Fruit fly (Drosophila melanogaster) whole organism, embryonic: Measurements from ENCODE around the gene CG13843.

Source experiments
- B-H1 ChIP-seq: fragments of 200-800 bp; sonication (Bioruptor generic); IDR thresholded peaks from 3 replicates; pipeline ENCODE4 v1.3.6; 2022; ENCODE audit warnings: missing biosample characterization, missing genetic modification characterization
- Bdp1 ChIP-seq: fragments of 200-800 bp; sonication (Bioruptor generic); optimal IDR thresholded peaks from 3 replicates; lab custom pipeline; 2016; ENCODE audit warnings: missing biosample characterization, missing genetic modification characterization
- CG12659 ChIP-seq: fragments of 200-800 bp; sonication (Bioruptor generic); optimal IDR thresholded peaks from 3 replicates; lab custom pipeline; 2017; ENCODE audit warnings: mild to moderate bottlenecking, missing biosample characterization, missing genetic modification reagents, missing genetic modification characterization
- CG12769 ChIP-seq: fragments of 200-800 bp; sonication (Bioruptor generic); optimal IDR thresholded peaks from 2 replicates; lab custom pipeline; 2019; ENCODE audit warnings: missing biosample characterization, mild to moderate bottlenecking, missing genetic modification characterization, moderate library complexity
- CG13296 ChIP-seq: fragments of 200-800 bp; sonication (Bioruptor generic); optimal IDR thresholded peaks from 3 replicates; lab custom pipeline; 2018; ENCODE audit warnings: missing biosample characterization, mild to moderate bottlenecking, missing genetic modification characterization
- CG13624 ChIP-seq: fragments of 200-800 bp; sonication (Bioruptor generic); optimal IDR thresholded peaks from 2 replicates; lab custom pipeline; 2016; ENCODE audit warnings: missing biosample characterization, missing genetic modification characterization
- CG14441 ChIP-seq: fragments of 200-800 bp; sonication (Bioruptor generic); IDR thresholded peaks from 2 replicates; pipeline ENCODE4 v1.3.6; 2022; ENCODE audit warnings: missing biosample characterization, missing genetic modification characterization
- CG17385 ChIP-seq: fragments of 200-800 bp; sonication (Bioruptor generic); optimal IDR thresholded peaks from 3 replicates; lab custom pipeline; 2018; ENCODE audit warnings: missing biosample characterization, mild to moderate bottlenecking, missing genetic modification characterization
- CG17829 ChIP-seq: fragments of 200-800 bp; optimal IDR thresholded peaks from 2 replicates; lab custom pipeline; 2019; ENCODE audit warnings: missing biosample characterization, mild to moderate bottlenecking, missing genetic modification characterization, moderate library complexity
- CG1832 ChIP-seq: fragments of 200-800 bp; sonication (Bioruptor generic); optimal IDR thresholded peaks from 2 replicates; lab custom pipeline; 2017; ENCODE audit warnings: missing biosample characterization, mild to moderate bottlenecking, missing genetic modification characterization, inconsistent platforms
- CG18764 ChIP-seq: fragments of 200-800 bp; sonication (Bioruptor generic); optimal IDR thresholded peaks from 3 replicates; lab custom pipeline; 2016; ENCODE audit warnings: missing biosample characterization, missing genetic modification characterization
- CG30020 ChIP-seq: fragments of 200-800 bp; optimal IDR thresholded peaks from 2 replicates; lab custom pipeline; 2019; ENCODE audit warnings: missing biosample characterization, mild to moderate bottlenecking, missing genetic modification characterization, moderate library complexity
- CG3065 ChIP-seq: fragments of 200-800 bp; sonication (Bioruptor generic); optimal IDR thresholded peaks from 2 replicates; lab custom pipeline; 2016; ENCODE audit warnings: missing biosample characterization, missing genetic modification characterization
- CG3163 ChIP-seq: fragments of 200-800 bp; sonication (Bioruptor generic); optimal IDR thresholded peaks from 3 replicates; lab custom pipeline; 2016; ENCODE audit warnings: missing biosample characterization, missing genetic modification characterization
- CG32772 ChIP-seq: fragments of 200-800 bp; sonication (Bioruptor generic); IDR thresholded peaks from 2 replicates; pipeline ENCODE4 v1.3.6; 2022; ENCODE audit warnings: missing biosample characterization, missing genetic modification characterization
- CG4424 ChIP-seq: fragments of 200-800 bp; sonication (Bioruptor generic); optimal IDR thresholded peaks from 3 replicates; lab custom pipeline; 2016; ENCODE audit warnings: missing biosample characterization, missing genetic modification characterization
- CG7745 ChIP-seq: fragments of 200-800 bp; sonication (Bioruptor generic); optimal IDR thresholded peaks from 2 replicates; lab custom pipeline; 2018; ENCODE audit warnings: missing biosample characterization, mild to moderate bottlenecking, missing genetic modification characterization, moderate library complexity
- CG8281 ChIP-seq: fragments of 200-800 bp; sonication (Bioruptor generic); optimal IDR thresholded peaks from 2 replicates; lab custom pipeline; 2018; ENCODE audit warnings: missing biosample characterization, mild to moderate bottlenecking, missing genetic modification characterization, moderate library complexity
- CG9609 ChIP-seq: fragments of 200-800 bp; sonication (Bioruptor generic); optimal IDR thresholded peaks from 3 replicates; lab custom pipeline; 2016; ENCODE audit warnings: missing biosample characterization, missing genetic modification characterization
- Ets97D ChIP-seq: fragments of 200-800 bp; sonication (Bioruptor generic); optimal IDR thresholded peaks from 3 replicates; lab custom pipeline; 2016; ENCODE audit warnings: missing biosample characterization, missing genetic modification characterization
- H15 ChIP-seq: fragments of 200-800 bp; sonication (Bioruptor generic); IDR thresholded peaks from 3 replicates; pipeline ENCODE4 v1.3.6; 2022; ENCODE audit warnings: missing biosample characterization, missing genetic modification characterization
- H2.0 ChIP-seq: fragments of 200-800 bp; sonication (Bioruptor generic); IDR thresholded peaks from 2 replicates; pipeline ENCODE4 v1.3.6; 2022; ENCODE audit warnings: missing biosample characterization, missing genetic modification characterization
- Mad ChIP-seq: fragments of 200-800 bp; sonication (Bioruptor generic); optimal IDR thresholded peaks from 2 replicates; lab custom pipeline; 2016; ENCODE audit warnings: missing biosample characterization, missing genetic modification characterization
- Med ChIP-seq: fragments of 200-800 bp; sonication (Bioruptor generic); peaks from one replicate; lab custom pipeline; 2016; ENCODE audit warnings: missing biosample characterization, missing genetic modification characterization, mild to moderate bottlenecking, inconsistent platforms, moderate library complexity
- NFAT ChIP-seq: fragments of 200-800 bp; sonication (Bioruptor generic); IDR thresholded peaks from 2 replicates; pipeline ENCODE4 v1.3.6; 2022; ENCODE audit warnings: missing biosample characterization, missing genetic modification characterization
- Ravus ChIP-seq: fragments of 200-800 bp; sonication (Bioruptor generic); IDR thresholded peaks from 2 replicates; pipeline ENCODE4 v1.3.6; 2022; ENCODE audit warnings: missing biosample characterization, missing genetic modification characterization
- Rfx ChIP-seq: fragments of 200-800 bp; sonication (Bioruptor generic); IDR thresholded peaks from 2 replicates; pipeline ENCODE4 v1.3.6; 2022; ENCODE audit warnings: missing biosample characterization, missing genetic modification characterization
- Sox102F ChIP-seq: fragments of 200-800 bp; sonication (Bioruptor generic); optimal IDR thresholded peaks from 2 replicates; lab custom pipeline; 2018; ENCODE audit warnings: missing biosample characterization, mild to moderate bottlenecking, missing genetic modification characterization, moderate library complexity
- ap ChIP-seq: fragments of 200-800 bp; sonication (Bioruptor generic); IDR thresholded peaks from 2 replicates; pipeline ENCODE4 v1.3.6; 2022; ENCODE audit warnings: missing biosample characterization, missing genetic modification characterization
- bsh ChIP-seq, 2 experiments: fragments of 200-800 bp; sonication (Bioruptor generic); optimal IDR thresholded peaks; 2 replicates each; lab custom pipeline; 2017 to 2018; ENCODE audit warnings: mild to moderate bottlenecking in 2 of 2, missing biosample characterization in 2 of 2, missing genetic modification characterization in 2 of 2, moderate library complexity in 1 of 2
- chm ChIP-seq: fragments of 200-800 bp; sonication (Bioruptor generic); IDR thresholded peaks from 2 replicates; pipeline ENCODE4 v1.3.6; 2022; ENCODE audit warnings: missing biosample characterization, missing genetic modification characterization
- emc ChIP-seq: fragments of 200-800 bp; sonication (Bioruptor generic); optimal IDR thresholded peaks from 2 replicates; lab custom pipeline; 2016; ENCODE audit warnings: missing biosample characterization, missing genetic modification characterization
- eve ChIP-seq, 2 experiments: fragments of >200 bp; optimal IDR thresholded peaks; 2 replicates each; lab custom pipeline; 2017; ENCODE audit warnings: missing biosample characterization in 2 of 2, missing genetic modification characterization in 2 of 2
- ewg ChIP-seq: fragments of 200-800 bp; sonication (Bioruptor generic); optimal IDR thresholded peaks from 3 replicates; lab custom pipeline; 2017; ENCODE audit warnings: mild to moderate bottlenecking, missing biosample characterization, missing genetic modification reagents, missing genetic modification characterization
- h ChIP-seq: fragments of >200 bp; optimal IDR thresholded peaks from 2 replicates; lab custom pipeline; 2017
- her ChIP-seq: fragments of 200-800 bp; sonication (Bioruptor generic); optimal IDR thresholded peaks from 2 replicates; lab custom pipeline; 2016; ENCODE audit warnings: missing biosample characterization, missing genetic modification characterization
- ind ChIP-seq: fragments of 200-800 bp; sonication (Bioruptor generic); optimal IDR thresholded peaks from 3 replicates; lab custom pipeline; 2016; ENCODE audit warnings: missing biosample characterization, missing genetic modification characterization
- jigr1 ChIP-seq: fragments of 200-800 bp; sonication (Bioruptor generic); IDR thresholded peaks from 3 replicates; pipeline ENCODE4 v1.3.6; 2022; ENCODE audit warnings: missing biosample characterization, missing genetic modification characterization
- kah ChIP-seq: fragments of 200-800 bp; sonication (Bioruptor generic); optimal IDR thresholded peaks from 2 replicates; lab custom pipeline; 2018; ENCODE audit warnings: missing biosample characterization, mild to moderate bottlenecking, missing genetic modification characterization
- maf-S ChIP-seq: fragments of 200-800 bp; sonication (Bioruptor generic); optimal IDR thresholded peaks from 2 replicates; lab custom pipeline; 2016; ENCODE audit warnings: missing biosample characterization, missing genetic modification characterization
- mld ChIP-seq: fragments of 200-800 bp; sonication (Bioruptor generic); IDR thresholded peaks from 3 replicates; pipeline ENCODE4 v1.3.6; 2022; ENCODE audit warnings: missing biosample characterization, missing genetic modification characterization; ENCODE audit not compliant: partially characterized antibody
- oc ChIP-seq: fragments of 200-800 bp; sonication (Bioruptor generic); optimal IDR thresholded peaks from 2 replicates; lab custom pipeline; 2018; ENCODE audit warnings: missing biosample characterization, mild to moderate bottlenecking, missing genetic modification characterization, moderate library complexity
- org-1 ChIP-seq: fragments of 200-800 bp; sonication (Bioruptor generic); optimal IDR thresholded peaks from 2 replicates; lab custom pipeline; 2017; ENCODE audit warnings: missing biosample characterization, missing genetic modification characterization
- phol ChIP-seq: fragments of 200-800 bp; sonication (Bioruptor generic); optimal IDR thresholded peaks from 3 replicates; lab custom pipeline; 2018; ENCODE audit warnings: missing biosample characterization, mild to moderate bottlenecking, missing genetic modification characterization, moderate library complexity
- sd ChIP-seq: fragments of 200-800 bp; sonication (Bioruptor generic); optimal IDR thresholded peaks from 3 replicates; lab custom pipeline; 2018; ENCODE audit warnings: missing biosample characterization, mild to moderate bottlenecking, missing genetic modification characterization, moderate library complexity
- sens ChIP-seq: fragments of 200-800 bp; sonication (Bioruptor generic); peaks from one replicate; lab custom pipeline; 2016; ENCODE audit warnings: missing biosample characterization, missing genetic modification characterization
- stc ChIP-seq: fragments of 200-800 bp; sonication (Bioruptor generic); IDR thresholded peaks from 2 replicates; pipeline ENCODE4 v1.3.6; 2022; ENCODE audit warnings: missing biosample characterization, missing genetic modification characterization
- sug ChIP-seq: fragments of 200-800 bp; optimal IDR thresholded peaks from 2 replicates; lab custom pipeline; 2019; ENCODE audit warnings: missing biosample characterization, mild to moderate bottlenecking, missing genetic modification characterization, moderate library complexity
- trh ChIP-seq: fragments of 200-800 bp; sonication (Bioruptor generic); optimal IDR thresholded peaks from 2 replicates; lab custom pipeline; 2016; ENCODE audit warnings: missing biosample characterization, missing genetic modification characterization
- unc-4 ChIP-seq: fragments of 200-800 bp; sonication (Bioruptor generic); IDR thresholded peaks from 2 replicates; pipeline ENCODE4 v1.3.6; 2022; ENCODE audit warnings: missing biosample characterization, missing genetic modification characterization; ENCODE audit not compliant: partially characterized antibody
- wor ChIP-seq: fragments of 200-800 bp; sonication (Bioruptor generic); IDR thresholded peaks from 2 replicates; pipeline ENCODE4 v1.3.6; 2022; ENCODE audit warnings: missing biosample characterization, missing genetic modification characterization

Gene CG13843

dm6 chr3R:22597344-22597954, 11.8 kb upstream of the CG13843 start (continued):
- TF ChIP-seq chm (GFP tag; lab: Robert Waterston, UW) (peak; percentile 64), Mad (GFP tag; lab: Kevin White, UChicago) (no peak), oc (tag; lab: Kevin White, UChicago) (peak; percentile 86), bsh (GFP tag; optimal IDR thresholded peaks at IDR 0.05; lab: Kevin White, UChicago) (peak in 1 of 2 experiments; percentile 83), ewg (GFP tag; lab: Kevin White, UChicago) (peak; percentile 65), CG17385 (GFP tag; lab: Kevin White, UChicago) (peak; percentile 62), CG30020 (no peak), B-H1 (GFP tag; lab: Robert Waterston, UW) (peak; percentile 78), h (no peak), Ravus (0 out of 2 replicates have a peak, but pooled peaks have one; percentile 14), CG13624 (peak; percentile 0), unc-4 (GFP tag; lab: Robert Waterston, UW) (no peak), Bdp1 (GFP tag; lab: Kevin White, UChicago) (peak; percentile 13), sens (GFP tag; lab: Kevin White, UChicago) (peak; percentile 97), phol (tag; lab: Kevin White, UChicago) (peak; percentile 77), org-1 (GFP tag; lab: Kevin White, UChicago) (peak; percentile 53), NFAT (GFP tag; lab: Robert Waterston, UW) (0 out of 2 replicates have a peak, but pooled peaks have one; percentile 21), CG7745 (no peak), CG9609 (GFP tag; lab: Kevin White, UChicago) (peak; percentile 23), stc (GFP tag; lab: Robert Waterston, UW) (peak; percentile 82), CG1832 (no peak), emc (GFP tag; lab: Kevin White, UChicago) (no peak), CG13296 (GFP tag; lab: Kevin White, UChicago) (no peak), maf-S (GFP tag; lab: Kevin White, UChicago) (peak; percentile 32), jigr1 (GFP tag; lab: Robert Waterston, UW) (peak; percentile 60; the same call in 2 of the 3 replicates), ap (GFP tag; lab: Robert Waterston, UW) (peak; percentile 62), CG18764 (GFP tag; lab: Kevin White, UChicago) (no peak), H2.0 (peak; percentile 75), Rfx (peak; percentile 67), Sox102F (GFP tag; lab: Kevin White, UChicago) (peak; percentile 87), kah (GFP tag; lab: Kevin White, UChicago) (no peak), trh (GFP tag; lab: Kevin White, UChicago) (no peak), sd (peak; percentile 11), sug (peak; percentile 85), mld (GFP tag; lab: Robert Waterston, UW) (no peak), Ets97D (peak; percentile 13), eve (GFP tag; optimal IDR thresholded peaks at IDR 0.05; lab: Kevin White, UChicago) (no peak), CG12769 (tag; lab: Kevin White, UChicago) (no peak), CG3163 (GFP tag; lab: Kevin White, UChicago) (peak; percentile 15), CG14441 (peak; percentile 66), wor (GFP tag; lab: Robert Waterston, UW) (peak; percentile 69; the same call in 1 of the 2 replicates), CG32772 (GFP tag; lab: Robert Waterston, UW) (peak; percentile 84), CG17829 (peak; percentile 70), her (GFP tag; lab: Kevin White, UChicago) (peak; percentile 55), CG3065 (GFP tag; lab: Kevin White, UChicago) (peak; percentile 3), ind (GFP tag; lab: Kevin White, UChicago) (peak; percentile 67), Med (GFP tag; lab: Kevin White, UChicago) (peak; percentile 93), H15 (GFP tag; lab: Robert Waterston, UW) (peak; percentile 78; the same call in 2 of the 3 replicates), CG8281 (tag; lab: Kevin White, UChicago) (peak; percentile 10), CG12659 (peak; percentile 47), CG4424 (GFP tag; lab: Kevin White, UChicago) (no peak)
